Fruit fly (Drosophila melanogaster) whole organism, pupa: Measurements from ENCODE around the gene Tbcd.

ENCODE experiments used
- CG8301 ChIP-seq: fragments of 200-800 bp; sonication (Bioruptor generic); optimal IDR thresholded peaks from 2 replicates; lab custom pipeline; 2018; ENCODE audit warnings: missing biosample characterization, mild to moderate bottlenecking, missing genetic modification characterization
- D1 ChIP-seq: fragments of 200-800 bp; sonication (Bioruptor generic); optimal IDR thresholded peaks from 2 replicates; lab custom pipeline; 2018; ENCODE audit warnings: missing biosample characterization, mild to moderate bottlenecking, missing genetic modification characterization, moderate library complexity

- TF ChIP-seq CG8301 (tag; lab: Kevin White, UChicago) = no peak
- TF ChIP-seq D1 (tag; lab: Kevin White, UChicago) = no peak
Observed at dm6 chr2L:2172460-2173121, 25.3 kb downstream of the Tbcd start.
